Fruit fly (Drosophila melanogaster) whole organism, embryonic: Measurements from ENCODE around the gene CG7227.

Experiments used
- ATbp ChIP-seq: fragments of 200-800 bp; sonication (Bioruptor generic); optimal IDR thresholded peaks from 2 replicates; lab custom pipeline; 2017; ENCODE audit warnings: missing biosample characterization, mild to moderate bottlenecking, missing genetic modification characterization, missing genetic modification reagents
- Abd-B ChIP-seq: fragments of 200-800 bp; sonication (Bioruptor generic); optimal IDR thresholded peaks from 2 replicates; lab custom pipeline; 2018; ENCODE audit warnings: missing biosample characterization, mild to moderate bottlenecking, missing genetic modification characterization, moderate library complexity
- CG10959 ChIP-seq: fragments of 200-800 bp; sonication (Bioruptor generic); IDR thresholded peaks from 2 replicates; pipeline ENCODE4 v1.3.6; 2022; ENCODE audit warnings: missing biosample characterization, missing genetic modification characterization
- CG12744 ChIP-seq: fragments of 200-800 bp; sonication (Bioruptor generic); optimal IDR thresholded peaks from 2 replicates; lab custom pipeline; 2016; ENCODE audit warnings: missing biosample characterization, missing genetic modification characterization
- CG13287 ChIP-seq: fragments of 200-800 bp; sonication (Bioruptor generic); IDR thresholded peaks from 2 replicates; pipeline ENCODE4 v1.3.6; 2022; ENCODE audit warnings: missing biosample characterization, missing genetic modification characterization; ENCODE audit not compliant: partially characterized antibody
- CG13296 ChIP-seq: fragments of 200-800 bp; sonication (Bioruptor generic); optimal IDR thresholded peaks from 3 replicates; lab custom pipeline; 2018; ENCODE audit warnings: missing biosample characterization, mild to moderate bottlenecking, missing genetic modification characterization
- CG14710 ChIP-seq: fragments of 200-800 bp; sonication (Bioruptor generic); optimal IDR thresholded peaks from 3 replicates; lab custom pipeline; 2019; ENCODE audit warnings: missing biosample characterization, mild to moderate bottlenecking, missing genetic modification characterization, moderate library complexity
- CG14965 ChIP-seq: fragments of 200-800 bp; sonication (Bioruptor generic); optimal IDR thresholded peaks from 2 replicates; lab custom pipeline; 2016; ENCODE audit warnings: missing biosample characterization, missing genetic modification characterization, borderline replicate concordance
- CG1647 ChIP-seq: fragments of 200-800 bp; sonication (Bioruptor generic); optimal IDR thresholded peaks from 3 replicates; lab custom pipeline; 2016; ENCODE audit warnings: missing biosample characterization, missing genetic modification characterization
- CG17385 ChIP-seq: fragments of 200-800 bp; sonication (Bioruptor generic); optimal IDR thresholded peaks from 3 replicates; lab custom pipeline; 2018; ENCODE audit warnings: missing biosample characterization, mild to moderate bottlenecking, missing genetic modification characterization
- CG17829 ChIP-seq: fragments of 200-800 bp; optimal IDR thresholded peaks from 2 replicates; lab custom pipeline; 2019; ENCODE audit warnings: missing biosample characterization, mild to moderate bottlenecking, missing genetic modification characterization, moderate library complexity
- CG2120 ChIP-seq: fragments of 200-800 bp; sonication (Bioruptor generic); optimal IDR thresholded peaks from 3 replicates; lab custom pipeline; 2016; ENCODE audit warnings: missing biosample characterization, missing genetic modification characterization
- CG3065 ChIP-seq: fragments of 200-800 bp; sonication (Bioruptor generic); optimal IDR thresholded peaks from 2 replicates; lab custom pipeline; 2016; ENCODE audit warnings: missing biosample characterization, missing genetic modification characterization
- CG3163 ChIP-seq: fragments of 200-800 bp; sonication (Bioruptor generic); optimal IDR thresholded peaks from 3 replicates; lab custom pipeline; 2016; ENCODE audit warnings: missing biosample characterization, missing genetic modification characterization
- CG42726 ChIP-seq: fragments of 200-800 bp; sonication (Bioruptor generic); IDR thresholded peaks from 2 replicates; pipeline ENCODE4 v1.3.6; 2022; ENCODE audit warnings: missing biosample characterization, missing genetic modification characterization; ENCODE audit not compliant: partially characterized antibody
- CG6254 ChIP-seq: fragments of 200-800 bp; sonication (Bioruptor generic); optimal IDR thresholded peaks from 3 replicates; lab custom pipeline; 2017; ENCODE audit warnings: mild to moderate bottlenecking, missing biosample characterization, missing genetic modification reagents, missing genetic modification characterization
- CG6272 ChIP-seq: fragments of 200-800 bp; sonication (Bioruptor generic); IDR thresholded peaks from 2 replicates; pipeline ENCODE4 v1.3.6; 2022; ENCODE audit warnings: missing biosample characterization, missing genetic modification characterization
- CG8281 ChIP-seq: fragments of 200-800 bp; sonication (Bioruptor generic); optimal IDR thresholded peaks from 2 replicates; lab custom pipeline; 2018; ENCODE audit warnings: missing biosample characterization, mild to moderate bottlenecking, missing genetic modification characterization, moderate library complexity
- CG8359 ChIP-seq: fragments of 200-800 bp; sonication (Bioruptor generic); optimal IDR thresholded peaks from 2 replicates; lab custom pipeline; 2017; ENCODE audit warnings: missing biosample characterization, mild to moderate bottlenecking, missing genetic modification characterization, borderline replicate concordance
- CG8944 ChIP-seq: fragments of 200-800 bp; sonication (Bioruptor generic); optimal IDR thresholded peaks from 3 replicates; lab custom pipeline; 2016; ENCODE audit warnings: missing biosample characterization, missing genetic modification characterization
- Camta ChIP-seq: fragments of 200-800 bp; sonication (Bioruptor generic); optimal IDR thresholded peaks from 2 replicates; lab custom pipeline; 2016; ENCODE audit warnings: missing biosample characterization, missing genetic modification characterization
- CoRest ChIP-seq: fragments of 200-800 bp; sonication (Bioruptor generic); optimal IDR thresholded peaks from 3 replicates; lab custom pipeline; 2018; ENCODE audit warnings: missing biosample characterization, mild to moderate bottlenecking, missing genetic modification characterization, moderate library complexity
- Dfd ChIP-seq, 2 experiments: fragments of >200 bp; optimal IDR thresholded peaks; 2 replicates each; lab custom pipeline; 2017; ENCODE audit warnings: missing biosample characterization in 2 of 2, missing genetic modification characterization in 2 of 2
- Drgx ChIP-seq: fragments of 200-800 bp; sonication (Bioruptor generic); IDR thresholded peaks from 2 replicates; pipeline ENCODE4 v1.3.6; 2022; ENCODE audit warnings: missing biosample characterization, missing genetic modification characterization
- MBD-R2 ChIP-seq: fragments of 200-800 bp; sonication (Bioruptor generic); IDR thresholded peaks from 2 replicates; pipeline ENCODE4 v1.3.6; 2022; ENCODE audit warnings: missing biosample characterization, missing genetic modification characterization
- Max ChIP-seq: fragments of 200-800 bp; sonication (Bioruptor generic); optimal IDR thresholded peaks from 2 replicates; lab custom pipeline; 2016; ENCODE audit warnings: missing biosample characterization, mild to moderate bottlenecking, missing genetic modification characterization
- Med ChIP-seq: fragments of 200-800 bp; sonication (Bioruptor generic); peaks from one replicate; lab custom pipeline; 2016; ENCODE audit warnings: missing biosample characterization, missing genetic modification characterization, mild to moderate bottlenecking, inconsistent platforms, moderate library complexity
- NC2β ChIP-seq: fragments of 200-800 bp; sonication (Bioruptor generic); optimal IDR thresholded peaks from 2 replicates; lab custom pipeline; 2016; ENCODE audit warnings: missing biosample characterization, missing genetic modification characterization
- Nf-YA ChIP-seq: fragments of 200-800 bp; sonication (Bioruptor generic); IDR thresholded peaks from 2 replicates; pipeline ENCODE4 v1.3.6; 2022; ENCODE audit warnings: missing biosample characterization, missing genetic modification characterization
- Pdp1 ChIP-seq, 2 experiments: fragments of 200-800 bp; sonication (Bioruptor generic); optimal IDR thresholded peaks; 3 replicates each; lab custom pipeline; 2016; ENCODE audit warnings: missing biosample characterization in 2 of 2, missing genetic modification characterization in 2 of 2, mild to moderate bottlenecking in 1 of 2, moderate library complexity in 1 of 2
- Side ChIP-seq: fragments of 200-800 bp; sonication (Bioruptor generic); optimal IDR thresholded peaks from 2 replicates; lab custom pipeline; 2016; ENCODE audit warnings: missing biosample characterization, missing genetic modification characterization
- Ssrp ChIP-seq: fragments of 200-800 bp; sonication (Bioruptor generic); optimal IDR thresholded peaks from 2 replicates; lab custom pipeline; 2018; ENCODE audit warnings: missing biosample characterization, mild to moderate bottlenecking, missing genetic modification characterization, moderate library complexity
- Trl ChIP-seq, 3 experiments: fragments of >200 bp in 2 of 3; fragments of 200-800 bp in 1 of 3; sonication (Bioruptor generic) in 1 of 3; optimal IDR thresholded peaks; 2 replicates in 1 of 3; 3 replicates in 2 of 3; lab custom pipeline; 2016 to 2017; ENCODE audit warnings: missing biosample characterization in 1 of 3, missing genetic modification characterization in 1 of 3
- ara ChIP-seq: fragments of 200-800 bp; sonication (Bioruptor generic); IDR thresholded peaks from 2 replicates; pipeline ENCODE4 v1.3.6; 2022; ENCODE audit warnings: missing biosample characterization, missing genetic modification characterization
- ash1 ChIP-seq: fragments of 200-800 bp; sonication (Bioruptor generic); optimal IDR thresholded peaks from 2 replicates; lab custom pipeline; 2018; ENCODE audit warnings: missing biosample characterization, mild to moderate bottlenecking, missing genetic modification characterization
- dan ChIP-seq: fragments of 200-800 bp; sonication (Bioruptor generic); IDR thresholded peaks from 2 replicates; pipeline ENCODE4 v1.3.6; 2022; ENCODE audit warnings: missing biosample characterization, missing genetic modification characterization
- dimm ChIP-seq: fragments of 200-800 bp; sonication (Bioruptor generic); IDR thresholded peaks from 2 replicates; pipeline ENCODE4 v1.3.6; 2022; ENCODE audit warnings: missing biosample characterization, missing genetic modification characterization
- dm ChIP-seq: fragments of 200-800 bp; sonication (Bioruptor generic); optimal IDR thresholded peaks from 3 replicates; lab custom pipeline; 2016; ENCODE audit warnings: missing biosample characterization, missing genetic modification characterization
- ems ChIP-seq: fragments of 200-800 bp; sonication (Bioruptor generic); optimal IDR thresholded peaks from 3 replicates; lab custom pipeline; 2016; ENCODE audit warnings: missing biosample characterization, missing genetic modification characterization
- eve ChIP-seq, 2 experiments: fragments of >200 bp; optimal IDR thresholded peaks; 2 replicates each; lab custom pipeline; 2017; ENCODE audit warnings: missing biosample characterization in 2 of 2, missing genetic modification characterization in 2 of 2
- ftz-f1 ChIP-seq: fragments of 200-800 bp; sonication (Bioruptor generic); optimal IDR thresholded peaks from 2 replicates; lab custom pipeline; 2016; ENCODE audit warnings: missing biosample characterization, missing genetic modification characterization
- gro ChIP-seq: fragments of 200-800 bp; sonication (Bioruptor generic); optimal IDR thresholded peaks from 2 replicates; lab custom pipeline; 2016; ENCODE audit warnings: missing biosample characterization, missing genetic modification characterization
- hkb ChIP-seq, 2 experiments: fragments of 200-800 bp in 1 of 2; fragments of >200 bp in 1 of 2; sonication (Bioruptor generic) in 1 of 2; IDR thresholded peaks in 1 of 2; optimal IDR thresholded peaks in 1 of 2; 2 replicates each; pipeline versions ENCODE4 v1.3.6 to Lab custom; 2017 to 2022; ENCODE audit warnings: missing biosample characterization in 1 of 2, missing genetic modification characterization in 1 of 2
- jumu ChIP-seq: fragments of 200-800 bp; sonication (Bioruptor generic); optimal IDR thresholded peaks from 3 replicates; lab custom pipeline; 2016; ENCODE audit warnings: missing biosample characterization, missing genetic modification characterization
- nmo ChIP-seq: fragments of 200-800 bp; sonication (Bioruptor generic); optimal IDR thresholded peaks from 2 replicates; lab custom pipeline; 2018; ENCODE audit warnings: missing biosample characterization, mild to moderate bottlenecking, missing genetic modification characterization, moderate library complexity
- pb ChIP-seq: fragments of 200-800 bp; sonication (Bioruptor generic); optimal IDR thresholded peaks from 3 replicates; lab custom pipeline; 2016; ENCODE audit warnings: missing biosample characterization, missing genetic modification characterization
- sisA ChIP-seq: fragments of 200-800 bp; sonication (Bioruptor generic); IDR thresholded peaks from 2 replicates; pipeline ENCODE4 v1.3.6; 2022; ENCODE audit warnings: missing biosample characterization, missing genetic modification characterization
- slbo ChIP-seq: fragments of 200-800 bp; sonication (Bioruptor generic); IDR thresholded peaks from 2 replicates; pipeline ENCODE4 v1.3.6; 2022; ENCODE audit warnings: missing biosample characterization, missing genetic modification characterization
- stc ChIP-seq: fragments of 200-800 bp; sonication (Bioruptor generic); IDR thresholded peaks from 2 replicates; pipeline ENCODE4 v1.3.6; 2022; ENCODE audit warnings: missing biosample characterization, missing genetic modification characterization
- toy ChIP-seq: fragments of 200-800 bp; sonication (Bioruptor generic); IDR thresholded peaks from 2 replicates; pipeline ENCODE4 v1.3.6; 2022; ENCODE audit warnings: missing biosample characterization, missing genetic modification characterization
- vvl ChIP-seq: fragments of 200-800 bp; sonication (Bioruptor generic); IDR thresholded peaks from 2 replicates; pipeline ENCODE4 v1.3.6; 2022; ENCODE audit warnings: missing biosample characterization, missing genetic modification characterization

The CG7227 gene

dm6 chr2L:7998655-7999054 lies 704 bp upstream of the CG7227 start, which contains the start of gene Sirup (continued):
- no peak for TF ChIP-seq eve (GFP tag; optimal IDR thresholded peaks at IDR 0.05; lab: Kevin White, UChicago)
- no peak for TF ChIP-seq CG12744 (GFP tag; lab: Kevin White, UChicago)
- no peak for TF ChIP-seq CG8944 (GFP tag; lab: Kevin White, UChicago)
- peak; percentile 89 for TF ChIP-seq MBD-R2 (GFP tag; lab: Robert Waterston, UW)
- no peak for TF ChIP-seq CG3163
- TF ChIP-seq nmo (GFP tag; lab: Kevin White, UChicago), result peak; percentile 43
- no peak for TF ChIP-seq ara (GFP tag; lab: Robert Waterston, UW)
- no peak for TF ChIP-seq Side
- peak; percentile 21 for TF ChIP-seq gro (GFP tag; lab: Kevin White, UChicago)
- TF ChIP-seq CG17829 (tag; lab: Kevin White, UChicago), result peak; percentile 20
- TF ChIP-seq CG6272 (GFP tag; lab: Robert Waterston, UW), result no peak
- no peak for TF ChIP-seq Max (GFP tag; lab: Kevin White, UChicago)
- TF ChIP-seq NC2β (GFP tag; lab: Kevin White, UChicago), result peak; percentile 18
- TF ChIP-seq CG6254 (GFP tag; lab: Kevin White, UChicago), result no peak
- peak; percentile 59 for TF ChIP-seq CG13287 (GFP tag; lab: Robert Waterston, UW)
- TF ChIP-seq Abd-B, result peak; percentile 85
- 0 out of 2 replicates have a peak, but pooled peaks have one; percentile 28 for TF ChIP-seq CG10959 (GFP tag; lab: Robert Waterston, UW)
- no peak for TF ChIP-seq Camta
- no peak for TF ChIP-seq hkb (optimal IDR thresholded peaks at IDR 0.05; lab: Kevin White, UChicago)
- TF ChIP-seq hkb (GFP tag; IDR thresholded peaks at IDR 0.05; lab: Robert Waterston, UW), result no peak
- peak; percentile 56 for TF ChIP-seq Med (GFP tag; lab: Kevin White, UChicago)
- TF ChIP-seq CG8359, result no peak
- TF ChIP-seq Pdp1 (GFP tag; optimal IDR thresholded peaks at IDR 0.05; lab: Kevin White, UChicago), result peak in 1 of 2 experiments; percentile 74
- TF ChIP-seq CG42726 (GFP tag; lab: Robert Waterston, UW), result peak; percentile 64; the same call in 1 of the 2 replicates
- no peak for TF ChIP-seq jumu
- TF ChIP-seq CG13296 (GFP tag; lab: Kevin White, UChicago), result no peak
- TF ChIP-seq ems (GFP tag; lab: Kevin White, UChicago), result no peak
- peak; percentile 37 for TF ChIP-seq vvl (GFP tag; lab: Robert Waterston, UW)
- TF ChIP-seq pb (GFP tag; lab: Kevin White, UChicago), result no peak
- no peak for TF ChIP-seq Trl (optimal IDR thresholded peaks at IDR 0.05; lab: Kevin White, UChicago)
- TF ChIP-seq Trl (GFP tag; optimal IDR thresholded peaks at IDR 0.05; lab: Kevin White, UChicago), result no peak
- peak; percentile 18 for TF ChIP-seq dm (GFP tag; lab: Kevin White, UChicago)
- no peak for TF ChIP-seq toy (GFP tag; lab: Robert Waterston, UW)
- TF ChIP-seq CG8281 (tag; lab: Kevin White, UChicago), result no peak
- TF ChIP-seq CG1647, result no peak
- no peak for TF ChIP-seq dan
- TF ChIP-seq ash1 (GFP tag; lab: Kevin White, UChicago), result no peak
- TF ChIP-seq Drgx, result peak; percentile 47
- TF ChIP-seq dimm (GFP tag; lab: Robert Waterston, UW), result no peak
- no peak for TF ChIP-seq sisA (GFP tag; lab: Robert Waterston, UW)
- TF ChIP-seq CG14710 (tag; lab: Kevin White, UChicago), result peak; percentile 89
- TF ChIP-seq Dfd (GFP tag; optimal IDR thresholded peaks at IDR 0.05; lab: Kevin White, UChicago), result no peak
- 0 out of 2 replicates have a peak, but pooled peaks have one; percentile 37 for TF ChIP-seq slbo (GFP tag; lab: Robert Waterston, UW)
- TF ChIP-seq ATbp (GFP tag; lab: Kevin White, UChicago), result no peak
- TF ChIP-seq Nf-YA, result no peak
- TF ChIP-seq stc (GFP tag; lab: Robert Waterston, UW), result no peak
- no peak for TF ChIP-seq Ssrp
- no peak for TF ChIP-seq CG3065 (GFP tag; lab: Kevin White, UChicago)
- no peak for TF ChIP-seq CG2120 (GFP tag; lab: Kevin White, UChicago)
- TF ChIP-seq CG17385, result no peak
- no peak for TF ChIP-seq CG14965 (GFP tag; lab: Kevin White, UChicago)
- peak; percentile 32 for TF ChIP-seq CoRest (tag; lab: Kevin White, UChicago)
- TF ChIP-seq ftz-f1 (GFP tag; lab: Kevin White, UChicago), result peak; percentile 2
